Worm (Caenorhabditis elegans): ENCODE measurements around the gene clec-56.

Gene clec-56

ce11 chrV:14498204-14498603, 24.0 kb downstream of the clec-56 start (continued):
- no peak for TF ChIP-seq nhr-76 (tag; optimal IDR thresholded peaks at IDR 0.05)
- TF ChIP-seq drap-1 (GFP tag; optimal IDR thresholded peaks at IDR 0.05), result no peak

- peak; percentile 23 for TF ChIP-seq drap-1 (GFP tag; optimal IDR thresholded peaks at IDR 0.05)
- no peak for TF ChIP-seq mep-1 (tag; optimal IDR thresholded peaks at IDR 0.05)
- no peak for TF ChIP-seq sem-2 (GFP tag; optimal IDR thresholded peaks at IDR 0.05)
These were observed 25.1 kb downstream of the clec-56 start for ce11 chrV:14499074-14499864.

ce11 chrV:14500554-14500953, 26.4 kb downstream of the clec-56 start:
- TF ChIP-seq ceh-43 (GFP tag; optimal IDR thresholded peaks at IDR 0.05), result no peak
- TF ChIP-seq lsy-2 (tag; optimal IDR thresholded peaks at IDR 0.05), result no peak
- peak; percentile 15 for TF ChIP-seq ces-1 (GFP tag; optimal IDR thresholded peaks at IDR 0.05)

ce11 chrV:14501136-14501535, 26.9 kb downstream of the clec-56 start, which contains the start of gene R02D5.24:
Gene R02D5.24, plus strand, starts transcription at chrV:14501340.
- TF ChIP-seq drap-1 (GFP tag; optimal IDR thresholded peaks at IDR 0.05) (peak; percentile 73), mab-5 (tag; optimal IDR thresholded peaks at IDR 0.05) (no peak), hlh-1 (tag; optimal IDR thresholded peaks at IDR 0.05) (peak; percentile 10), nhr-2 (tag; optimal IDR thresholded peaks at IDR 0.05) (peak; percentile 99), sptf-1 (tag; optimal IDR thresholded peaks at IDR 0.05) (peak; percentile 32), nhr-76 (tag; optimal IDR thresholded peaks at IDR 0.05) (no peak), ceh-39 (tag; optimal IDR thresholded peaks at IDR 0.05) (no peak), lin-32 (GFP tag; optimal IDR thresholded peaks at IDR 0.05) (no peak), zip-8 (tag; optimal IDR thresholded peaks at IDR 0.05) (peak; percentile 81), cnd-1 (tag; optimal IDR thresholded peaks at IDR 0.05) (peak; percentile 56)

- TF ChIP-seq elt-1 (tag; optimal IDR thresholded peaks at IDR 0.05; ENCODE audit: borderline replicate concordance, insufficient read depth) (no peak), lsy-2 (tag; optimal IDR thresholded peaks at IDR 0.05) (no peak), nhr-237 (tag; optimal IDR thresholded peaks at IDR 0.05) (no peak), sem-2 (GFP tag; optimal IDR thresholded peaks at IDR 0.05) (no peak), ceh-43 (GFP tag; optimal IDR thresholded peaks at IDR 0.05) (no peak), tbx-8 (GFP tag; optimal IDR thresholded peaks at IDR 0.05) (no peak), mls-2 (tag; optimal IDR thresholded peaks at IDR 0.05) (no peak), mab-5 (tag; optimal IDR thresholded peaks at IDR 0.05) (no peak), pha-4 (tag; optimal IDR thresholded peaks at IDR 0.05) (no peak), unc-120 (tag; optimal IDR thresholded peaks at IDR 0.05; ENCODE audit: poor library complexity, severe bottlenecking) (no peak), nhr-12 (tag; optimal IDR thresholded peaks at IDR 0.05) (no peak), drap-1 (GFP tag; optimal IDR thresholded peaks at IDR 0.05) (no peak), unc-62 (GFP tag; optimal IDR thresholded peaks at IDR 0.05) (no peak), ceh-39 (tag; optimal IDR thresholded peaks at IDR 0.05) (no peak), hlh-1 (tag; optimal IDR thresholded peaks at IDR 0.05) (no peak), nhr-76 (tag; optimal IDR thresholded peaks at IDR 0.05) (no peak), bed-3 (GFP tag; optimal IDR thresholded peaks at IDR 0.05) (no peak), ces-1 (GFP tag; optimal IDR thresholded peaks at IDR 0.05) (no peak), cnd-1 (tag; optimal IDR thresholded peaks at IDR 0.05) (no peak), snpc-4 (tag; optimal IDR thresholded peaks at IDR 0.05) (no peak)
These were observed 28.9 kb downstream of the clec-56 start for ce11 chrV:14503065-14503464.

- TF ChIP-seq mep-1 (tag; optimal IDR thresholded peaks at IDR 0.05) (no peak), blmp-1 (tag; optimal IDR thresholded peaks at IDR 0.05) (no peak), M03D4.4 (tag; optimal IDR thresholded peaks at IDR 0.05) (no peak), nhr-237 (tag; optimal IDR thresholded peaks at IDR 0.05) (no peak), nhr-12 (tag; optimal IDR thresholded peaks at IDR 0.05) (no peak), hlh-1 (tag; optimal IDR thresholded peaks at IDR 0.05) (no peak), pha-4 (tag; optimal IDR thresholded peaks at IDR 0.05) (no peak), lin-13 (tag; optimal IDR thresholded peaks at IDR 0.05) (no peak), lsy-2 (tag; optimal IDR thresholded peaks at IDR 0.05) (no peak), unc-62 (GFP tag; optimal IDR thresholded peaks at IDR 0.05) (no peak), nhr-76 (tag; optimal IDR thresholded peaks at IDR 0.05) (no peak), flh-1 (GFP tag; optimal IDR thresholded peaks at IDR 0.05) (no peak), ceh-43 (GFP tag; optimal IDR thresholded peaks at IDR 0.05) (no peak), ces-1 (GFP tag; optimal IDR thresholded peaks at IDR 0.05) (no peak), ham-2 (GFP tag; optimal IDR thresholded peaks at IDR 0.05) (no peak), nhr-2 (tag; optimal IDR thresholded peaks at IDR 0.05) (no peak), ceh-83 (GFP tag; optimal IDR thresholded peaks at IDR 0.05) (no peak), sptf-1 (tag; optimal IDR thresholded peaks at IDR 0.05) (no peak), bed-3 (GFP tag; optimal IDR thresholded peaks at IDR 0.05) (no peak), ztf-11 (tag; optimal IDR thresholded peaks at IDR 0.05) (no peak)
These were observed 29.9 kb downstream of the clec-56 start for ce11 chrV:14504120-14504519.

Measured in whole organism, mixed stage, embryonic.